Worm (Caenorhabditis elegans): Measurements from ENCODE around the gene ZK813.5.

ce11 chrX:3408717-3409303 is 42.2 kb downstream of the ZK813.5 start:
- TF ChIP-seq mab-5 (tag; optimal IDR thresholded peaks at IDR 0.05), result no peak
- no peak for TF ChIP-seq lsy-2 (tag; optimal IDR thresholded peaks at IDR 0.05)
- no peak for TF ChIP-seq nhr-25 (tag; optimal IDR thresholded peaks at IDR 0.05)
- TF ChIP-seq fos-1 (tag; optimal IDR thresholded peaks at IDR 0.05), result no peak
- TF ChIP-seq ama-1 (optimal IDR thresholded peaks at IDR 0.05), result no peak
- no peak for TF ChIP-seq mdl-1 (tag; optimal IDR thresholded peaks at IDR 0.05)
- TF ChIP-seq nhr-12 (tag; optimal IDR thresholded peaks at IDR 0.05), result no peak
- no peak for TF ChIP-seq zag-1 (tag; optimal IDR thresholded peaks at IDR 0.05)
- no peak for TF ChIP-seq nhr-77 (tag; optimal IDR thresholded peaks at IDR 0.05)
- TF ChIP-seq nhr-129 (tag; optimal IDR thresholded peaks at IDR 0.05), result no peak
